Worm (Caenorhabditis elegans): ENCODE data around the gene ing-3.

The ing-3 gene

ce11 chrII:13919100-13919499 is 43.3 kb downstream of the ing-3 start:
- TF ChIP-seq zfh-2 (GFP tag; conservative IDR thresholded peaks at IDR 0.05) (peak; percentile 79), Y95B8A.8 (GFP tag; IDR thresholded peaks at IDR 0.05) (no peak), fkh-3 (tag; optimal IDR thresholded peaks at IDR 0.05) (peak; percentile 31), nhr-27 (tag; optimal IDR thresholded peaks at IDR 0.05) (no peak), ceh-40 (GFP tag; IDR thresholded peaks at IDR 0.05) (no peak), chd-7 (tag; optimal IDR thresholded peaks at IDR 0.05) (no peak)

DNA sequence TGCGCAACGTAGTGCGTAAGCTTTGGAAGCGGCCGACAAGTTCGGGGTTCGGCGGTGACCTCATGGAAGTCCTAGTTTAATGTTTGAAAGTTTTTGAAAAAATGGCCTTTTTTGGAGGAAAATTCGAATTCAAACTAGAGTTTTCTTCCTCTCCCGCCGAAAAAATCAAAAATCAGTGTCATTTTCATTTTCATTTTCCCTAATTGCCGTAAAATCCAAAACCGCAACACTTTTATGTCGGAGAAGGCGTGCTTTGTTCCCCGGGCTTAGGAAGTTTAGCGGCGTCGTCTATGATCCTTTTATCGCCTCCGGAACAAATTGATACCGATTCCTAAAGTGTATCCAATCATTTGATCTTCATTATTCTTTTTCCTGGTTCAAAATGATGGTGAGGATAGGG is 49.1 kb downstream of the ing-3 start, which contains the start of gene mltn-5:
mltn-5 (plus strand) TSS at position 301 of the 400 bp plus-strand sequence.
- no peak for TF ChIP-seq ztf-26 (tag; optimal IDR thresholded peaks at IDR 0.05)
- no peak for TF ChIP-seq athp-1 (tag; optimal IDR thresholded peaks at IDR 0.05)
- no peak for TF ChIP-seq unc-62 (GFP tag; optimal IDR thresholded peaks at IDR 0.05)
- no peak for TF ChIP-seq madf-10 (tag; optimal IDR thresholded peaks at IDR 0.05)
- no peak for TF ChIP-seq T26A5.8 (tag; optimal IDR thresholded peaks at IDR 0.05)
- TF ChIP-seq let-607 (tag; optimal IDR thresholded peaks at IDR 0.05), result no peak
- TF ChIP-seq pha-4 (tag; optimal IDR thresholded peaks at IDR 0.05), result no peak
- TF ChIP-seq dpff-1 (tag; optimal IDR thresholded peaks at IDR 0.05), result no peak
- TF ChIP-seq madf-3 (GFP tag; IDR thresholded peaks at IDR 0.05), result no peak

DNA sequence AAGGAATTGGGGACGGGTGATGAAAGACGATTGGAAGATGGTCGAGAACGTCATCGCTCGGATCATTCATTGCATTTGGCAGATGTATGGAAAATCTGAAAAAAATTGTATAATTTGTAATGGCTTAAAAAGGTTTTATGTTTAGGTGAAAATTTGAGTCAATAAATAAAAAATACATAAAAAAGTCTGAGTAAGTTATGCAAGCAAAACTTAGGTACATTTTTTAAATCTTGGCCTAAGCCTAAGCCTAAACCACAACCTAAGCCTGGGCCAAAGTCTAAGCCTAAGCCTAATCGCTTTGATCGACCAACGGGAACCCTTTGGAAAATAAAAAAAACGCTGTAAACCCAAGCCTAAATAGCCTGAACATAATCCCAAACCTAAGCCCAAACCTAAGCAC is 56.1 kb downstream of the ing-3 start, which contains the start of gene hot-3:
hot-3 (minus strand) TSS at position 101 of the 400 bp plus-strand sequence.
- TF ChIP-seq mxl-1 (tag; optimal IDR thresholded peaks at IDR 0.05), result no peak
- no peak for TF ChIP-seq ZK185.1 (tag; optimal IDR thresholded peaks at IDR 0.05; ENCODE audit: poor library complexity, severe bottlenecking)
- TF ChIP-seq F55B11.4 (tag; optimal IDR thresholded peaks at IDR 0.05; ENCODE audit: borderline replicate concordance, insufficient read depth), result no peak
- no peak for TF ChIP-seq madf-6 (GFP tag; IDR thresholded peaks at IDR 0.05)
- no peak for TF ChIP-seq hrde-1 (tag; optimal IDR thresholded peaks at IDR 0.05; ENCODE audit: borderline replicate concordance)
- no peak for TF ChIP-seq cebp-2 (GFP tag; IDR thresholded peaks at IDR 0.05)
- TF ChIP-seq bed-1 (GFP tag; IDR thresholded peaks at IDR 0.05), result no peak
- TF ChIP-seq T26A5.8 (tag; optimal IDR thresholded peaks at IDR 0.05), result no peak
- no peak for TF ChIP-seq sdz-38 (tag; optimal IDR thresholded peaks at IDR 0.05)
- no peak for TF ChIP-seq akir-1 (GFP tag; optimal IDR thresholded peaks at IDR 0.05)
- no peak for TF ChIP-seq lag-1 (GFP tag; IDR thresholded peaks at IDR 0.05)
- no peak for TF ChIP-seq die-1 (tag; optimal IDR thresholded peaks at IDR 0.05)
- no peak for TF ChIP-seq repo-1 (tag; optimal IDR thresholded peaks at IDR 0.05)
- no peak for TF ChIP-seq hlh-26 (GFP tag; conservative IDR thresholded peaks at IDR 0.05)
- TF ChIP-seq B0336.3 (GFP tag; IDR thresholded peaks at IDR 0.05), result no peak
- no peak for TF ChIP-seq cebp-1 (GFP tag; IDR thresholded peaks at IDR 0.05)
- TF ChIP-seq cebp-1 (tag; optimal IDR thresholded peaks at IDR 0.05), result no peak

All from whole organism, young adult.